Worm (Caenorhabditis elegans) whole organism, young adult: ENCODE measurements around the gene garr-1.

Experiments
- B0336.3 ChIP-seq: fragments of 200-800 bp; sonication (Bioruptor generic); IDR thresholded peaks from 2 replicates; pipeline ENCODE4 v1.3.6; 2022; ENCODE audit warnings: missing genetic modification characterization, missing compliant biosample characterization
- F10E7.11 ChIP-seq: sonication (generic microtip); optimal IDR thresholded peaks from 2 replicates; lab custom pipeline; 2017; ENCODE audit warnings: mild to moderate bottlenecking, missing genetic modification characterization, moderate library complexity, missing compliant biosample characterization
- F22D6.2 ChIP-seq: sonication (generic microtip); optimal IDR thresholded peaks from 2 replicates; lab custom pipeline; 2016; ENCODE audit warnings: mild to moderate bottlenecking, missing genetic modification characterization, missing compliant biosample characterization
- F23B12.7 ChIP-seq: sonication (generic microtip); optimal IDR thresholded peaks from 2 replicates; lab custom pipeline; 2017; ENCODE audit warnings: missing genetic modification characterization, mild to moderate bottlenecking, missing compliant biosample characterization, antibody characterized with exemption, moderate library complexity; ENCODE audit not compliant: insufficient read depth
- F49E8.2 ChIP-seq: sonication (generic microtip); optimal IDR thresholded peaks from 3 replicates; lab custom pipeline; 2017; ENCODE audit warnings: missing genetic modification characterization, mild to moderate bottlenecking, missing compliant biosample characterization, antibody characterized with exemption, moderate library complexity; ENCODE audit not compliant: insufficient read depth
- T26A5.8 ChIP-seq: sonication (generic microtip); optimal IDR thresholded peaks from 2 replicates; lab custom pipeline; 2016; ENCODE audit warnings: missing genetic modification characterization, missing compliant biosample characterization
- Y53F4B.3 ChIP-seq: fragments of 200-800 bp; sonication (Bioruptor generic); IDR thresholded peaks from 2 replicates; pipeline ENCODE4 v1.3.6; 2022; ENCODE audit warnings: missing genetic modification reagents, missing genetic modification characterization, missing compliant biosample characterization
- Y53G8AR.9 ChIP-seq: fragments of 200-800 bp; sonication (Bioruptor generic); conservative IDR thresholded peaks from 2 replicates; pipeline ENCODE4 v1.3.6; 2022; ENCODE audit warnings: missing genetic modification reagents, missing genetic modification characterization, missing compliant biosample characterization
- Y67H2A.10 ChIP-seq: fragments of 200-800 bp; sonication (Bioruptor generic); conservative IDR thresholded peaks from 2 replicates; pipeline ENCODE4 v1.3.6; 2022; ENCODE audit warnings: missing genetic modification reagents, missing genetic modification characterization, missing compliant biosample characterization
- ZK185.1 ChIP-seq: sonication (generic microtip); optimal IDR thresholded peaks from 2 replicates; lab custom pipeline; 2016; ENCODE audit warnings: mild to moderate bottlenecking, missing genetic modification characterization, missing compliant biosample characterization; ENCODE audit not compliant: poor library complexity, severe bottlenecking
- ama-1 ChIP-seq, 3 experiments: fragments of 150-350 bp in 1 of 3; sonication (generic microtip) in 2 of 3; optimal IDR thresholded peaks; 2 replicates each; lab custom pipeline; 2014 to 2018; ENCODE audit warnings: missing biosample characterization in 2 of 3, missing genetic modification characterization in 2 of 3, missing genetic modification reagents in 2 of 3
- atf-7 ChIP-seq: sonication (generic microtip); optimal IDR thresholded peaks from 2 replicates; lab custom pipeline; 2017; ENCODE audit warnings: mild to moderate bottlenecking, missing genetic modification characterization, missing compliant biosample characterization
- cebp-1 ChIP-seq, 2 experiments: fragments of 200-800 bp in 1 of 2; sonication (Bioruptor generic) in 1 of 2; sonication (generic microtip) in 1 of 2; IDR thresholded peaks in 1 of 2; optimal IDR thresholded peaks in 1 of 2; 2 replicates each; pipeline versions ENCODE4 v1.3.6 to Lab custom; 2017 to 2022; ENCODE audit warnings: missing compliant biosample characterization in 2 of 2, missing genetic modification characterization in 2 of 2, mild to moderate bottlenecking in 1 of 2, missing genetic modification reagents in 1 of 2, moderate library complexity in 1 of 2
- ceh-58 ChIP-seq: fragments of 200-800 bp; sonication (Bioruptor generic); IDR thresholded peaks from 2 replicates; pipeline ENCODE4 v1.3.6; 2022; ENCODE audit warnings: missing genetic modification characterization, missing compliant biosample characterization
- ceh-91 ChIP-seq: fragments of 200-800 bp; sonication (Bioruptor generic); IDR thresholded peaks from 2 replicates; pipeline ENCODE4 v1.3.6; 2022; ENCODE audit warnings: missing genetic modification reagents, missing genetic modification characterization, missing compliant biosample characterization
- die-1 ChIP-seq: sonication (generic microtip); optimal IDR thresholded peaks from 2 replicates; lab custom pipeline; 2016; ENCODE audit warnings: missing genotype, mild to moderate bottlenecking, missing genetic modification characterization, missing compliant biosample characterization
- dox-1 ChIP-seq: fragments of 200-800 bp; sonication (Bioruptor generic); IDR thresholded peaks from 2 replicates; pipeline ENCODE4 v1.3.6; 2022; ENCODE audit warnings: missing genetic modification reagents, missing genetic modification characterization, missing compliant biosample characterization
- dpl-1 ChIP-seq: fragments of 150-350 bp; optimal IDR thresholded peaks from 2 replicates; lab custom pipeline; 2014; ENCODE audit warnings: missing biosample characterization, missing genetic modification reagents, missing genetic modification characterization
- hlh-12 ChIP-seq: sonication (generic microtip); optimal IDR thresholded peaks from 2 replicates; lab custom pipeline; 2016; ENCODE audit warnings: missing genetic modification characterization, missing compliant biosample characterization
- hmg-1.2 ChIP-seq: fragments of 200-800 bp; sonication (Bioruptor generic); IDR thresholded peaks from 2 replicates; pipeline ENCODE4 v1.3.6; 2022; ENCODE audit warnings: missing genetic modification reagents, missing genetic modification characterization, missing compliant biosample characterization
- hrde-1 ChIP-seq: sonication (generic microtip); optimal IDR thresholded peaks from 2 replicates; lab custom pipeline; 2016; ENCODE audit warnings: missing genetic modification characterization, mild to moderate bottlenecking, missing compliant biosample characterization, moderate library complexity, missing genotype, missing genetic modification reagents, borderline replicate concordance
- let-607 ChIP-seq, 2 experiments: fragments of 200-800 bp in 1 of 2; sonication (Bioruptor generic) in 1 of 2; sonication (generic microtip) in 1 of 2; optimal IDR thresholded peaks; 2 replicates each; lab custom pipeline; 2016 to 2018; ENCODE audit warnings: mild to moderate bottlenecking in 2 of 2, missing compliant biosample characterization in 2 of 2, missing genetic modification characterization in 2 of 2, moderate library complexity in 2 of 2, missing genotype in 1 of 2
- lsy-27 ChIP-seq: sonication (generic microtip); optimal IDR thresholded peaks from 2 replicates; lab custom pipeline; 2017; ENCODE audit warnings: missing genetic modification characterization, mild to moderate bottlenecking, missing compliant biosample characterization, antibody characterized with exemption, missing genotype, borderline replicate concordance; ENCODE audit not compliant: insufficient read depth
- madf-3 ChIP-seq: fragments of 200-800 bp; sonication (Bioruptor generic); IDR thresholded peaks from 2 replicates; pipeline ENCODE4 v1.3.6; 2022; ENCODE audit warnings: missing genetic modification reagents, missing genetic modification characterization, missing compliant biosample characterization
- nfya-2 ChIP-seq: fragments of 200-800 bp; sonication (Bioruptor generic); IDR thresholded peaks from 2 replicates; pipeline ENCODE4 v1.3.6; 2022; ENCODE audit warnings: missing genetic modification reagents, missing genetic modification characterization, missing compliant biosample characterization
- nfyb-1 ChIP-seq: fragments of 200-800 bp; sonication (Bioruptor generic); IDR thresholded peaks from 2 replicates; pipeline ENCODE4 v1.3.6; 2022; ENCODE audit warnings: missing genetic modification reagents, missing genetic modification characterization, missing compliant biosample characterization
- nhr-80 ChIP-seq: sonication (generic microtip); optimal IDR thresholded peaks from 2 replicates; lab custom pipeline; 2016; ENCODE audit warnings: missing genetic modification characterization, missing compliant biosample characterization
- pbrm-1 ChIP-seq: fragments of 200-800 bp; sonication (Bioruptor generic); IDR thresholded peaks from 2 replicates; pipeline ENCODE4 v1.3.6; 2022; ENCODE audit warnings: missing genetic modification reagents, missing genetic modification characterization, missing compliant biosample characterization
- pha-4 ChIP-seq: fragments of 150-350 bp; sonication (generic microtip); optimal IDR thresholded peaks from 2 replicates; lab custom pipeline; 2014; ENCODE audit warnings: missing biosample characterization, missing genetic modification reagents, missing genetic modification characterization
- sdz-38 ChIP-seq: sonication (generic microtip); optimal IDR thresholded peaks from 2 replicates; lab custom pipeline; 2016; ENCODE audit warnings: missing genotype, missing genetic modification characterization, missing compliant biosample characterization
- tlf-1 ChIP-seq: fragments of 200-800 bp; sonication (Bioruptor generic); optimal IDR thresholded peaks from 2 replicates; lab custom pipeline; 2018; ENCODE audit warnings: mild to moderate bottlenecking, missing genetic modification characterization, missing compliant biosample characterization
- xnd-1 ChIP-seq: sonication (generic microtip); optimal IDR thresholded peaks from 2 replicates; lab custom pipeline; 2016; ENCODE audit warnings: missing genotype, missing genetic modification reagents, missing genetic modification characterization, missing compliant biosample characterization

The garr-1 gene

ce11 chrIV:427100-427908 lies 1.3 kb downstream of the garr-1 start (continued):
- TF ChIP-seq Y67H2A.10 (no peak), Y53G8AR.9 (GFP tag; lab: Robert Waterston, UW) (peak; percentile 39), ceh-58 (GFP tag; lab: Robert Waterston, UW) (0 out of 2 replicates have a peak, but pooled peaks have one; percentile 66), hrde-1 (tag; lab: Kevin White, UChicago) (peak; percentile 77), die-1 (tag; lab: Kevin White, UChicago) (no peak), nfyb-1 (GFP tag; lab: Robert Waterston, UW) (0 out of 2 replicates have a peak, but pooled peaks have one; percentile 22), hlh-12 (tag; lab: Kevin White, UChicago) (no peak), Y53F4B.3 (GFP tag; lab: Robert Waterston, UW) (no peak), F49E8.2 (tag; lab: Kevin White, UChicago) (peak; percentile 88), F22D6.2 (tag; lab: Kevin White, UChicago) (no peak)
- TF ChIP-seq, all 124 proteins: peak for 38

- TF ChIP-seq nhr-80 = peak; percentile 50
- 0 out of 2 replicates have a peak, but pooled peaks have one; percentile 53 for TF ChIP-seq madf-3 (GFP tag; lab: Robert Waterston, UW)
- peak; percentile 37 for TF ChIP-seq tlf-1
- peak in 1 of 2 experiments; percentile 16 for TF ChIP-seq let-607 (tag; optimal IDR thresholded peaks at IDR 0.05; lab: Kevin White, UChicago)
- no peak for TF ChIP-seq dox-1 (GFP tag; lab: Robert Waterston, UW)
- TF ChIP-seq xnd-1 = no peak
Observed at ce11 chrIV:428869-429268, 2.9 kb downstream of the garr-1 start, which contains the start of gene Y66H1A.5. TSS of gene Y66H1A.5 (minus strand) at chrIV:429133.

DNA sequence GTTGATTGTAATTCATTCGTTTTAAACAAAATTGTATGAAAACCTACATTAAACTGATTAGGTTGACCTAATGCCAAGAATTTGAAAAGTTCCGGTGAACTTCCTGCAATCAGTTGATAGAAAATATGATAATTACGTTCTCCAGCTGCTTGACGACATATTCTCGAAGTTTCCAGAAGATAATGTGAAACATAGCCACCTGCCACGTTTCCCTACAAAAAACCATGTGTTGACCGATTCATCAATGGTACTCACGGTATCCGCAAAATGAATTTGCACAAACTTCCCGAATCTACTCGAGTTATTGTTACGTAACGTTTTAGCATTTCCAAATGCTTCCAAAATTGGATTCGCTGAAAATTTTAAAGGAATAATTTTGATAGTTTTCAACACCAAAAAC lies 12.4 kb downstream of the garr-1 start:
- no peak for TF ChIP-seq lsy-27 (tag; lab: Kevin White, UChicago)
- no peak for TF ChIP-seq atf-7 (tag; lab: Kevin White, UChicago)
- TF ChIP-seq dpl-1 (GFP tag; lab: Kevin White, UChicago) = no peak
- no peak for TF ChIP-seq cebp-1 (GFP tag; IDR thresholded peaks at IDR 0.05; lab: Robert Waterston, UW)
- no peak for TF ChIP-seq cebp-1 (tag; optimal IDR thresholded peaks at IDR 0.05; lab: Kevin White, UChicago)
- no peak for TF ChIP-seq F23B12.7 (tag; lab: Kevin White, UChicago)
- no peak for TF ChIP-seq ceh-91
- TF ChIP-seq pbrm-1 (GFP tag; lab: Robert Waterston, UW) = no peak
- no peak for TF ChIP-seq B0336.3

DNA sequence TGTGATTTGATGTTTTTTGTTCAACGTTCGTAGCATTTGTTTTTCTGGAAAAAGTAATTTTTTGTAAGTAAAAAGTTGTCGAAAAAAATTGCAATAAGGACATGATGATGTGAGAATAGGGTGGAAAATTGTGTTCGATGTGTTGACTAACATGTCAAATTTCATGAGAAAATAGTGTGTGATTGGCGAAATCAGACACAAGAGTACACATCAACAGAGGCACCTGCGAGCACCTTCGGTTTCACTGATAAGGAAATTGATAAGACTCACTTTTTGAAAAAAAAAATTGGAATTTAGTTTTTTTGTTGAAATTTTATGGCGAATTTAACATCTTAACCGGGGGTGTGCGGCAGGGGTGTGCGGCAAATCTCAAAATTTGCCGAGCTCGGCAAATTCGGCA lies 14.5 kb downstream of the garr-1 start, which contains the start of gene hum-8:
Gene hum-8, minus strand, starts transcription at position 46 of the 400 bp plus-strand sequence.
- no peak for TF ChIP-seq nfya-2 (GFP tag; lab: Robert Waterston, UW)
- no peak for TF ChIP-seq sdz-38
- no peak for TF ChIP-seq ama-1 (optimal IDR thresholded peaks at IDR 0.05; lab: Kevin White, UChicago)
- TF ChIP-seq ama-1 (GFP tag; optimal IDR thresholded peaks at IDR 0.05; lab: Kevin White, UChicago) = no peak
- no peak for TF ChIP-seq hmg-1.2 (GFP tag; lab: Robert Waterston, UW)
- no peak for TF ChIP-seq T26A5.8 (tag; lab: Kevin White, UChicago)
- TF ChIP-seq pha-4 (tag; lab: Kevin White, UChicago) = peak; percentile 58
- TF ChIP-seq F10E7.11 (tag; lab: Kevin White, UChicago) = no peak
- TF ChIP-seq ZK185.1 (tag; lab: Kevin White, UChicago) = no peak
- TF ChIP-seq nhr-80 = peak; percentile 83
